Fruit fly (Drosophila melanogaster): ENCODE measurements around the gene upd1.

DNA sequence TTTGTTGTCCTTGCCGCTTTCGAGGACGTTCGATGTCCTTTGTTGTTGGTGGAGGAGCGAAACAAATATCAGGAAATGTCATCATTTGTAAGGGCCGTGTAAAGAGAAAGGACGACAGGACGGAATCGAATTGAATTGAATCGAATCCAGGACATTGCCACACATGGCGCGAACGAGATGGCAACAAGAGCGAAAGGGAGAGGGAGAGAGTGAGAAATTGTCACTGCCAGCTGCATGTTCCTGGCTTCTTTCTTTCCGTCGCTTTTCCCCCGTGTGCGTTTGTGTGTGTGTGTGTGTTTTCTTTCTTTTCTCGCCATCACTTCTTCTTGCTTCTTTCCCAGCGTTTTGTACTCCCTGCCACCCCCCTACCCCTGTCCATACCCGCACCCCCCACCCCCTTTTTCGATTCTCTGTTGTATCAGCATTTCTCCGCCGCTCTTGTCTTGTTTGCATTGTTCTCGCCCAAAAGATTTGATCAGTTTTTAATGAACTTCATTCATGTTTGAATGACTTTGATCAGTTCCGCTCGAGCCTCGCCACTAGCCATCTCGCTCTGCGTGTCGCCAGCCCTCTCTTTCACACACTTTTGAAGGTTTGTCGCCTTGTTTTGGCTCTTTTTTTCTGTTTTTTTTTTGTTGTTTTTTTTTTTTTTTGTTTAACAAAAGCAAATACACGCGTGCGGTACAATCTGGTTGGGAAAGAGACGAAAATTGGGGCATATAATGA lies 11.0 kb downstream of the upd1 start:
- TF ChIP-seq CG8478 (optimal IDR thresholded peaks at IDR 0.05), result no peak
- no peak for TF ChIP-seq CTCF (optimal IDR thresholded peaks at IDR 0.05)

All from S2 (cell line).